Worm (Caenorhabditis elegans) whole organism, young adult: ENCODE data around the gene exos-1.

ENCODE experiments used
- F39B2.1 ChIP-seq: fragments of 200-800 bp; sonication (Bioruptor generic); IDR thresholded peaks from 2 replicates; pipeline ENCODE4 v1.3.6; 2022; ENCODE audit warnings: missing genetic modification reagents, missing genetic modification characterization, missing compliant biosample characterization
- hlh-26 ChIP-seq: fragments of 200-800 bp; sonication (Bioruptor generic); conservative IDR thresholded peaks from 2 replicates; pipeline ENCODE4 v1.3.6; 2022; ENCODE audit warnings: missing genetic modification reagents, missing genetic modification characterization, missing compliant biosample characterization
- mcd-1 ChIP-seq: fragments of 200-800 bp; sonication (Bioruptor generic); IDR thresholded peaks from 2 replicates; pipeline ENCODE4 v1.3.6; 2022; ENCODE audit warnings: missing genetic modification reagents, missing genetic modification characterization, missing compliant biosample characterization

- TF ChIP-seq mcd-1 (GFP tag; lab: Robert Waterston, UW) (no peak), F39B2.1 (GFP tag; lab: Robert Waterston, UW) (no peak), hlh-26 (GFP tag; lab: Robert Waterston, UW) (no peak)
Observed at ce11 chrIII:11022278-11022677, 13.4 kb downstream of the exos-1 start.
